Worm (Caenorhabditis elegans): ENCODE measurements around the gene Y37E11B.7.

- TF ChIP-seq sox-2 (GFP tag; IDR thresholded peaks at IDR 0.05) (no peak), ceh-2 (tag; optimal IDR thresholded peaks at IDR 0.05) (no peak), hlh-30 (tag; optimal IDR thresholded peaks at IDR 0.05; ENCODE audit: insufficient read depth) (no peak), gmeb-2 (tag; optimal IDR thresholded peaks at IDR 0.05) (no peak)
Observed at ce11 chrIV:3579477-3579975, 20.4 kb downstream of the Y37E11B.7 start, which contains the start of gene Y37E11B.1.
